Worm (Caenorhabditis elegans) whole organism, L3 larva: ENCODE data around the gene srr-1.

Source experiments
- ceh-82 ChIP-seq: fragments of 150-350 bp; optimal IDR thresholded peaks from 2 replicates; lab custom pipeline; 2014; ENCODE audit warnings: missing biosample characterization, missing genetic modification characterization
- nhr-23 ChIP-seq: fragments of 150-350 bp; optimal IDR thresholded peaks from 2 replicates; lab custom pipeline; 2014; ENCODE audit warnings: missing biosample characterization, missing genetic modification reagents, missing genetic modification characterization
- nhr-76 ChIP-seq: fragments of 150-350 bp; sonication (generic microtip); optimal IDR thresholded peaks from 5 replicates; lab custom pipeline; 2014; ENCODE audit warnings: missing biosample characterization, missing genetic modification characterization
- pha-4 ChIP-seq: fragments of 150-350 bp; optimal IDR thresholded peaks from 2 replicates; lab custom pipeline; 2014; ENCODE audit warnings: missing biosample characterization, missing genetic modification reagents, missing genetic modification characterization
- snpc-4 ChIP-seq: fragments of 150-350 bp; optimal IDR thresholded peaks from 2 replicates; lab custom pipeline; 2014; ENCODE audit warnings: missing biosample characterization, missing genetic modification characterization

ce11 chrV:13083751-13084672, 30.5 kb upstream of the srr-1 start:
- TF ChIP-seq pha-4 (tag; lab: Kevin White, UChicago) (no peak), nhr-76 (tag; lab: Kevin White, UChicago) (no peak), nhr-23 (tag; lab: Kevin White, UChicago) (no peak), ceh-82 (tag; lab: Kevin White, UChicago) (no peak), snpc-4 (tag; lab: Kevin White, UChicago) (peak; percentile 3)
